Fruit fly (Drosophila melanogaster) whole organism, embryonic: ENCODE results near the gene Vha68-1.

Experiments used
- CG13296 ChIP-seq: fragments of 200-800 bp; sonication (Bioruptor generic); optimal IDR thresholded peaks from 3 replicates; lab custom pipeline; 2018; ENCODE audit warnings: missing biosample characterization, mild to moderate bottlenecking, missing genetic modification characterization
- CG15601 ChIP-seq: fragments of 200-800 bp; sonication (Bioruptor generic); optimal IDR thresholded peaks from 3 replicates; lab custom pipeline; 2019; ENCODE audit warnings: missing biosample characterization, mild to moderate bottlenecking, missing genetic modification characterization, moderate library complexity
- CG34224 ChIP-seq: fragments of 200-800 bp; sonication (Bioruptor generic); IDR thresholded peaks from 3 replicates; pipeline ENCODE4 v1.3.6; 2022; ENCODE audit warnings: missing biosample characterization, missing genetic modification characterization; ENCODE audit not compliant: partially characterized antibody
- HHEX ChIP-seq: fragments of 200-800 bp; sonication (Bioruptor generic); optimal IDR thresholded peaks from 3 replicates; lab custom pipeline; 2017; ENCODE audit warnings: missing biosample characterization, mild to moderate bottlenecking, missing genetic modification characterization, missing genetic modification reagents
- Lhr ChIP-seq: fragments of 200-800 bp; sonication (Bioruptor generic); optimal IDR thresholded peaks from 3 replicates; lab custom pipeline; 2017; ENCODE audit warnings: mild to moderate bottlenecking, missing biosample characterization, missing genetic modification reagents, missing genetic modification characterization
- ap ChIP-seq: fragments of 200-800 bp; sonication (Bioruptor generic); IDR thresholded peaks from 2 replicates; pipeline ENCODE4 v1.3.6; 2022; ENCODE audit warnings: missing biosample characterization, missing genetic modification characterization
- chm ChIP-seq: fragments of 200-800 bp; sonication (Bioruptor generic); IDR thresholded peaks from 2 replicates; pipeline ENCODE4 v1.3.6; 2022; ENCODE audit warnings: missing biosample characterization, missing genetic modification characterization
- disco-r ChIP-seq: fragments of 200-800 bp; sonication (Bioruptor generic); optimal IDR thresholded peaks from 2 replicates; lab custom pipeline; 2016; ENCODE audit warnings: missing biosample characterization, missing genetic modification characterization
- prd ChIP-seq, 3 experiments: fragments of >200 bp in 2 of 3; fragments of 200-800 bp in 1 of 3; sonication (Bioruptor generic) in 1 of 3; optimal IDR thresholded peaks in 2 of 3; IDR thresholded peaks in 1 of 3; 2 replicates in 2 of 3; 3 replicates in 1 of 3; pipeline versions ENCODE4 v1.3.6 to Lab custom; 2017 to 2022; ENCODE audit warnings: missing biosample characterization in 1 of 3, missing genetic modification characterization in 1 of 3
- rib ChIP-seq: fragments of 200-800 bp; sonication (Bioruptor generic); IDR thresholded peaks from 2 replicates; pipeline ENCODE4 v1.3.6; 2022; ENCODE audit warnings: missing biosample characterization, missing genetic modification characterization
- slbo ChIP-seq: fragments of 200-800 bp; sonication (Bioruptor generic); IDR thresholded peaks from 2 replicates; pipeline ENCODE4 v1.3.6; 2022; ENCODE audit warnings: missing biosample characterization, missing genetic modification characterization
- tna ChIP-seq: fragments of 200-800 bp; sonication (Bioruptor generic); IDR thresholded peaks from 2 replicates; pipeline ENCODE4 v1.3.6; 2022; ENCODE audit warnings: missing biosample characterization, missing genetic modification characterization; ENCODE audit not compliant: partially characterized antibody

- TF ChIP-seq tna (GFP tag; lab: Robert Waterston, UW) (no peak), CG34224 (GFP tag; lab: Robert Waterston, UW) (no peak), rib (GFP tag; lab: Robert Waterston, UW) (no peak), slbo (GFP tag; lab: Robert Waterston, UW) (no peak), CG13296 (GFP tag; lab: Kevin White, UChicago) (no peak), disco-r (GFP tag; lab: Kevin White, UChicago) (no peak), Lhr (GFP tag; lab: Kevin White, UChicago) (no peak), CG15601 (tag; lab: Kevin White, UChicago) (no peak), ap (GFP tag; lab: Robert Waterston, UW) (no peak), HHEX (GFP tag; lab: Kevin White, UChicago) (no peak), prd (optimal IDR thresholded peaks at IDR 0.05; lab: Kevin White, UChicago) (no peak), prd (GFP tag; IDR thresholded peaks at IDR 0.05; lab: Robert Waterston, UW) (no peak), chm (GFP tag; lab: Robert Waterston, UW) (no peak)
Observed at dm6 chr2L:13003659-13004058, 248 bp downstream of the Vha68-1 start.
